Worm (Caenorhabditis elegans): ENCODE measurements around the gene ggtb-1.

DNA sequence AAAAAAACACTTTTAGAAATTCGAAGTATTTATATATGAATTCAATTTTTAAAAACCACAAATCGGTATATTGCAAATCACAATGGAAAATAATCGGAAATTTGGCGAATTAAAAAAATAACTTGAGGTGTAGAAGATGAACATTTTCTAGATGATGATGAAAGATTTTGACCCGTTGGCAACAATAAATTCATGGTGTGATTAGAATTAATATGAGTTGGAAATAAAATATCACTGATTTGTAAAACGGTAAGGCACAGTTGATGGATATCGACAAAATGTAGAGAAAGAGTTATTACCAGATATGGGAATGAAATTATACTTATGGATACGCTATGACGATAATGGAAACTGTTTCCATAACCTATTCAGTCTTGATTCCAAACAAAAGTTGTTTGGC, 21.3 kb upstream of the ggtb-1 start:
- no peak for TF ChIP-seq unc-62 (GFP tag; optimal IDR thresholded peaks at IDR 0.05)
- TF ChIP-seq mes-4 (tag; optimal IDR thresholded peaks at IDR 0.05), result no peak
